Fruit fly (Drosophila melanogaster) whole organism, adult: ENCODE data around the gene CG1840.

Source experiments
- CG11617 ChIP-seq: fragments of 200-800 bp; sonication (Bioruptor generic); optimal IDR thresholded peaks from 2 replicates; lab custom pipeline; 2017; ENCODE audit warnings: mild to moderate bottlenecking, missing biosample characterization, missing genetic modification reagents, missing genetic modification characterization
- CG12768 ChIP-seq: fragments of 200-800 bp; sonication (Bioruptor generic); optimal IDR thresholded peaks from 2 replicates; lab custom pipeline; 2017; ENCODE audit warnings: missing biosample characterization, missing genetic modification characterization, mild to moderate bottlenecking, moderate library complexity, missing genetic modification reagents
- CG14711 ChIP-seq: fragments of 200-800 bp; sonication (Bioruptor generic); optimal IDR thresholded peaks from 2 replicates; lab custom pipeline; 2018; ENCODE audit warnings: missing biosample characterization, mild to moderate bottlenecking, missing genetic modification characterization, moderate library complexity
- CG1620 ChIP-seq: fragments of 200-800 bp; sonication (Bioruptor generic); optimal IDR thresholded peaks from 2 replicates; lab custom pipeline; 2016; ENCODE audit warnings: missing biosample characterization, missing genetic modification characterization
- CG33017 ChIP-seq: fragments of 200-800 bp; sonication (Bioruptor generic); optimal IDR thresholded peaks from 2 replicates; lab custom pipeline; 2018; ENCODE audit warnings: missing biosample characterization, mild to moderate bottlenecking, missing genetic modification characterization, moderate library complexity
- CG5204 ChIP-seq: fragments of 200-800 bp; sonication (Bioruptor generic); optimal IDR thresholded peaks from 2 replicates; lab custom pipeline; 2016; ENCODE audit warnings: missing biosample characterization, missing genetic modification characterization
- CG7045 ChIP-seq: fragments of 200-800 bp; sonication (Bioruptor generic); optimal IDR thresholded peaks from 2 replicates; lab custom pipeline; 2017; ENCODE audit warnings: missing biosample characterization, mild to moderate bottlenecking, missing genetic modification characterization
- CG7101 ChIP-seq: fragments of 200-800 bp; sonication (Bioruptor generic); optimal IDR thresholded peaks from 2 replicates; lab custom pipeline; 2018; ENCODE audit warnings: missing biosample characterization, mild to moderate bottlenecking, missing genetic modification characterization, moderate library complexity
- Clk ChIP-seq: fragments of 200-800 bp; sonication (Bioruptor generic); optimal IDR thresholded peaks from 2 replicates; lab custom pipeline; 2017; ENCODE audit warnings: missing biosample characterization, missing genetic modification characterization
- Crg-1 ChIP-seq: fragments of 200-800 bp; sonication (Bioruptor generic); optimal IDR thresholded peaks from 2 replicates; lab custom pipeline; 2016; ENCODE audit warnings: missing biosample characterization, missing genetic modification characterization
- Hr96 ChIP-seq: fragments of 200-800 bp; sonication (Bioruptor generic); optimal IDR thresholded peaks from 2 replicates; lab custom pipeline; 2016; ENCODE audit warnings: missing biosample characterization, missing genetic modification characterization
- Mnt ChIP-seq: fragments of 200-800 bp; sonication (Bioruptor generic); optimal IDR thresholded peaks from 2 replicates; lab custom pipeline; 2016; ENCODE audit warnings: missing biosample characterization, mild to moderate bottlenecking, missing genetic modification characterization
- bab1 ChIP-seq: fragments of 200-800 bp; sonication (Bioruptor generic); optimal IDR thresholded peaks from 3 replicates; lab custom pipeline; 2019; ENCODE audit warnings: missing biosample characterization, mild to moderate bottlenecking, missing genetic modification characterization, moderate library complexity
- cic ChIP-seq: fragments of 200-800 bp; sonication (Bioruptor generic); optimal IDR thresholded peaks from 2 replicates; lab custom pipeline; 2017; ENCODE audit warnings: missing biosample characterization, mild to moderate bottlenecking, missing genetic modification characterization, moderate library complexity
- cnc ChIP-seq, 2 experiments: fragments of >200 bp; optimal IDR thresholded peaks; 2 replicates each; lab custom pipeline; 2017
- kay ChIP-seq: fragments of 200-800 bp; sonication (Bioruptor generic); peaks from one replicate; lab custom pipeline; 2016; ENCODE audit warnings: missing biosample characterization, missing genetic modification characterization, borderline replicate concordance
- ovo ChIP-seq: fragments of 200-800 bp; sonication (Bioruptor generic); optimal IDR thresholded peaks from 2 replicates; lab custom pipeline; 2016; ENCODE audit warnings: missing biosample characterization, missing genetic modification characterization
- pad ChIP-seq: fragments of 200-800 bp; sonication (Bioruptor generic); optimal IDR thresholded peaks from 3 replicates; lab custom pipeline; 2017; ENCODE audit warnings: missing biosample characterization, missing genetic modification characterization, mild to moderate bottlenecking, moderate library complexity, missing genetic modification reagents
- tj ChIP-seq: fragments of 200-800 bp; sonication (Bioruptor generic); optimal IDR thresholded peaks from 3 replicates; lab custom pipeline; 2017; ENCODE audit warnings: missing biosample characterization, mild to moderate bottlenecking, missing genetic modification characterization, moderate library complexity
- toe ChIP-seq: fragments of 200-800 bp; sonication (Bioruptor generic); optimal IDR thresholded peaks from 2 replicates; lab custom pipeline; 2016; ENCODE audit warnings: missing biosample characterization, missing genetic modification characterization

Gene CG1840

dm6 chrX:11891682-11892179, 3.6 kb downstream of the CG1840 start, which contains the start of gene sicily:
sicily (plus strand) TSS chrX:11891732.
- TF ChIP-seq CG11617 (GFP tag; lab: Kevin White, UChicago) (no peak), CG5204 (GFP tag; lab: Kevin White, UChicago) (no peak), pad (GFP tag; lab: Kevin White, UChicago) (no peak), kay (GFP tag; lab: Kevin White, UChicago) (no peak), bab1 (GFP tag; lab: Kevin White, UChicago) (peak; percentile 71), Crg-1 (GFP tag; lab: Kevin White, UChicago) (no peak), CG7045 (no peak), Hr96 (GFP tag; lab: Kevin White, UChicago) (no peak)

- TF ChIP-seq CG5204 (GFP tag; lab: Kevin White, UChicago) (no peak), CG14711 (tag; lab: Kevin White, UChicago) (no peak), pad (GFP tag; lab: Kevin White, UChicago) (no peak), bab1 (GFP tag; lab: Kevin White, UChicago) (no peak), Mnt (no peak), CG11617 (GFP tag; lab: Kevin White, UChicago) (no peak), kay (GFP tag; lab: Kevin White, UChicago) (no peak), CG7101 (tag; lab: Kevin White, UChicago) (no peak), Hr96 (GFP tag; lab: Kevin White, UChicago) (no peak), Clk (GFP tag; lab: Kevin White, UChicago) (no peak), CG12768 (GFP tag; lab: Kevin White, UChicago) (no peak), toe (GFP tag; lab: Kevin White, UChicago) (no peak), CG33017 (tag; lab: Kevin White, UChicago) (no peak), tj (no peak), cnc (optimal IDR thresholded peaks at IDR 0.05; lab: Kevin White, UChicago) (no peak)
Observed at dm6 chrX:11893643-11894042, 5.5 kb downstream of the CG1840 start, which contains the start of gene wisp. wisp (plus strand) TSS chrX:11893943.

DNA sequence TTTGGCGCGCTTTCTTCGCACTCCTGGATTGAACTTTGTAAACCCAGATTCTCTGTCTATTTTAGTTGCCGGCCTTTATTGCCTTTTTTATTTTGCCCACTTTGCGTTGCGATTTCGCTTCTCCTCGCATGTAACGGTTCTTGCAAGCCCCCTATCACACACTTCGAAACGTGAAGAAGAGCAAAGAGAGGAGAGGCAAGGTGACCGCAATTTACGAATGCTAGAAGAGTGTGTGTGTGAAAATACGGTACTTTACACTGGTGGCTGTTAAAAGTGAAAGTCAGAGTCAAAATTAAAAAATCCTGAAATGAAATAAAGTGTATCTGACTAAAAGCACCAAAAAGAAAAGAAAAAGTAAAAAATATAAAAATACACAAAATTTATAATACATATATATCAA, 6.0 kb downstream of the CG1840 start:
- TF ChIP-seq pad (GFP tag; lab: Kevin White, UChicago) (peak; percentile 99), Mnt (no peak), ovo (GFP tag; lab: Kevin White, UChicago) (peak; percentile 79), Clk (GFP tag; lab: Kevin White, UChicago) (no peak), tj (no peak)

DNA sequence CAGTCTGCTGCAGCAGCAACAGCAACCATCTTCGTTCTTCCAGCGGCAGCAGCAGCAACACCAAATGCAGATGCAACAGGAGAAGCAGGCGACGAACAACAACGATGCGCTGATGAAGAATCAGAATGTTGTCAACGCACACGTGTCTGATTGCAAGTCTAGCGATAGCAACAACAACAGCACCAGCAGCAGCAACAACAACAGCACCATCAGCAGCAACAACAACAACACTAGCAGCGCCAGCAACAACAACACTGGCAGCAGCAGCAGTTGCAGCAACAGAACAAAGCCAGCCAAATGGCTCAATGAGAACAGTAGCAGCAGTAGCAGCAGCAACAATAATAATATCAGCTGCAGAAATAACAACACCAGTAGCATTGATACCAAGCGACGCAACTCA, 7.0 kb downstream of the CG1840 start:
- TF ChIP-seq cnc (optimal IDR thresholded peaks at IDR 0.05; lab: Kevin White, UChicago): no peak

dm6 chrX:11905144-11905543, 17.0 kb downstream of the CG1840 start, which contains the start of gene Upf1:
Upf1 (minus strand) TSS chrX:11905371.
- TF ChIP-seq CG14711 (tag; lab: Kevin White, UChicago) (no peak), kay (GFP tag; lab: Kevin White, UChicago) (no peak), CG12768 (GFP tag; lab: Kevin White, UChicago) (no peak), CG1620 (GFP tag; lab: Kevin White, UChicago) (peak; percentile 32), CG11617 (GFP tag; lab: Kevin White, UChicago) (no peak), Mnt (peak; percentile 35), cic (GFP tag; lab: Kevin White, UChicago) (no peak), CG7045 (no peak), bab1 (GFP tag; lab: Kevin White, UChicago) (peak; percentile 23), cnc (optimal IDR thresholded peaks at IDR 0.05; lab: Kevin White, UChicago) (no peak), Crg-1 (GFP tag; lab: Kevin White, UChicago) (no peak), pad (GFP tag; lab: Kevin White, UChicago) (no peak), CG7101 (tag; lab: Kevin White, UChicago) (peak; percentile 12), Clk (GFP tag; lab: Kevin White, UChicago) (no peak), CG33017 (tag; lab: Kevin White, UChicago) (no peak), ovo (GFP tag; lab: Kevin White, UChicago) (no peak), toe (GFP tag; lab: Kevin White, UChicago) (no peak), tj (peak; percentile 56), Hr96 (GFP tag; lab: Kevin White, UChicago) (no peak), CG5204 (GFP tag; lab: Kevin White, UChicago) (no peak)

dm6 chrX:11906818-11907281, 18.7 kb downstream of the CG1840 start, which contains the start of gene CG43156:
CG43156 (minus strand) TSS chrX:11906868.
- no peak for TF ChIP-seq cnc (optimal IDR thresholded peaks at IDR 0.05; lab: Kevin White, UChicago)
- TF ChIP-seq tj: peak; percentile 99

- no peak for TF ChIP-seq toe (GFP tag; lab: Kevin White, UChicago)
- TF ChIP-seq cnc (optimal IDR thresholded peaks at IDR 0.05; lab: Kevin White, UChicago): no peak
- no peak for TF ChIP-seq CG11617 (GFP tag; lab: Kevin White, UChicago)
- no peak for TF ChIP-seq kay (GFP tag; lab: Kevin White, UChicago)
- TF ChIP-seq bab1 (GFP tag; lab: Kevin White, UChicago): no peak
- no peak for TF ChIP-seq Mnt
- TF ChIP-seq CG1620 (GFP tag; lab: Kevin White, UChicago): no peak
- TF ChIP-seq CG5204 (GFP tag; lab: Kevin White, UChicago): no peak
- no peak for TF ChIP-seq Clk (GFP tag; lab: Kevin White, UChicago)
- TF ChIP-seq CG7045: no peak
- TF ChIP-seq CG7101 (tag; lab: Kevin White, UChicago): no peak
- no peak for TF ChIP-seq ovo (GFP tag; lab: Kevin White, UChicago)
Observed at dm6 chrX:11913581-11913980, 25.4 kb downstream of the CG1840 start.
